Fruit fly (Drosophila melanogaster): ENCODE results near the gene CG42521.

Gene CG42521

DNA sequence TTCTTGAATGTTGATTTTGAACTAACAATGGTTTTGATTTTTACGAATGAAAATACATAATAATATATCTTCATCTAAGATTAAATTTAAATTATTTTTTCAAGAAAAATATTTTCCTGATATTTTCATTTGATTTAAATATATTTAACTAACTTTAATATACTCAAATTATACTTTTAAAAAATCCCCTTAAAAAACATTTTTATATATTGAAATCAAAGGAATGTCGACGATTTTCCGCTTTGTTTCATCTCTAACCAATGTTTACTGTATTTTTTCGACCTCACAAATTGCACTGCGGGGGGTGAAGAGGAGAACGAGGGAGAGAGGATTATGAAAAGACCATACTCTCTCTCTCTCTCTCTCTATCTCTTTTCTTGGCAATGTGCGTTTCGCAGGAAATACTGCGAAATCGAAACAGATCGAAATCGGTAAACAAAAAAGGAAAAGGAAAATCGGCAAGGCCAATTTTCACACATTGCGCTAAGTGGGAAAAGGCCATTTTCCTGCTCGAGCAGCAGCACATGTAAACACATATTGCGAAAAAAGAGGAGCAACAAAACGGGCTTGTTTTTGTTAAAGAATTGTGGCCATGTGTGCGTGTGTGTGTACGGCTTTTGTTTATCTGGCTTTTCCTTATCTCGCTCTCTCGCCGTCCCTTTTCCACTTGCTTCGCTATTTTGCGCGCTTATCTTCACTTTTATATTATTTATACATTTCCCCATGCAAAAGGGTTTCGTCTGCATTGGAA lies 36.8 kb upstream of the CG42521 start (continued):
- TF ChIP-seq Ada2b (GFP tag; IDR thresholded peaks at IDR 0.05) = no peak
- no peak for TF ChIP-seq Dad (GFP tag; optimal IDR thresholded peaks at IDR 0.05)
- no peak for TF ChIP-seq CG9437 (GFP tag; optimal IDR thresholded peaks at IDR 0.05)
- no peak for TF ChIP-seq CG11560 (tag; IDR thresholded peaks at IDR 0.05)
- peak in 1 of 2 experiments; percentile 4 for TF ChIP-seq bsh (GFP tag; optimal IDR thresholded peaks at IDR 0.05)
- no peak for TF ChIP-seq CG17568 (GFP tag; optimal IDR thresholded peaks at IDR 0.05)
- TF ChIP-seq Gug (GFP tag; IDR thresholded peaks at IDR 0.05) = no peak
- TF ChIP-seq CG6272 (GFP tag; IDR thresholded peaks at IDR 0.05) = no peak
- TF ChIP-seq vnd (GFP tag; IDR thresholded peaks at IDR 0.05; ENCODE audit: partially characterized antibody) = no peak
- no peak for TF ChIP-seq Asciz (GFP tag; optimal IDR thresholded peaks at IDR 0.05)
- no peak for TF ChIP-seq HLH4C (GFP tag; IDR thresholded peaks at IDR 0.05; ENCODE audit: partially characterized antibody)
- no peak for TF ChIP-seq CG10565 (GFP tag; optimal IDR thresholded peaks at IDR 0.05)
- no peak for TF ChIP-seq CG15073 (GFP tag; optimal IDR thresholded peaks at IDR 0.05)
- no peak for TF ChIP-seq peb (GFP tag; IDR thresholded peaks at IDR 0.05)
- TF ChIP-seq CG1024 (GFP tag; IDR thresholded peaks at IDR 0.05) = no peak
- no peak for TF ChIP-seq tna (GFP tag; IDR thresholded peaks at IDR 0.05; ENCODE audit: partially characterized antibody)
- TF ChIP-seq ttk (GFP tag; IDR thresholded peaks at IDR 0.05) = no peak
- TF ChIP-seq cad (GFP tag; optimal IDR thresholded peaks at IDR 0.05) = no peak
- no peak for TF ChIP-seq Nf-YA (GFP tag; IDR thresholded peaks at IDR 0.05)
- TF ChIP-seq HLH54F (GFP tag; optimal IDR thresholded peaks at IDR 0.05) = no peak
- TF ChIP-seq H2.0 (GFP tag; IDR thresholded peaks at IDR 0.05) = no peak
- no peak for TF ChIP-seq exex (tag; optimal IDR thresholded peaks at IDR 0.05)
- TF ChIP-seq sr (GFP tag; IDR thresholded peaks at IDR 0.05) = no peak
- no peak for TF ChIP-seq prd (optimal IDR thresholded peaks at IDR 0.05)
- 0 out of 3 replicates have a peak, but pooled peaks have one; percentile 21 for TF ChIP-seq prd (GFP tag; IDR thresholded peaks at IDR 0.05)
- TF ChIP-seq CG17829 (tag; optimal IDR thresholded peaks at IDR 0.05) = peak; percentile 10
- no peak for TF ChIP-seq pan (optimal IDR thresholded peaks at IDR 0.05)
- peak in 1 of 2 experiments; percentile 5 for TF ChIP-seq pan (GFP tag; optimal IDR thresholded peaks at IDR 0.05 in 1 of 2, IDR thresholded peaks at IDR 0.05 in 1 of 2)
- peak; percentile 23 for TF ChIP-seq CG18599 (GFP tag; optimal IDR thresholded peaks at IDR 0.05)
- TF ChIP-seq Lpt (GFP tag; optimal IDR thresholded peaks at IDR 0.05) = no peak
- TF ChIP-seq maf-S (GFP tag; optimal IDR thresholded peaks at IDR 0.05) = no peak
- TF ChIP-seq CG6689 (GFP tag; IDR thresholded peaks at IDR 0.05) = no peak
- TF ChIP-seq CG2875 (GFP tag; optimal IDR thresholded peaks at IDR 0.05) = no peak
- TF ChIP-seq gcm (GFP tag; optimal IDR thresholded peaks at IDR 0.05) = no peak
- TF ChIP-seq PHDP (tag; optimal IDR thresholded peaks at IDR 0.05) = peak; percentile 1
- no peak for TF ChIP-seq CG10959 (GFP tag; IDR thresholded peaks at IDR 0.05)
- TF ChIP-seq CG8290 (GFP tag; optimal IDR thresholded peaks at IDR 0.05) = no peak
- TF ChIP-seq CG8290 (tag; optimal IDR thresholded peaks at IDR 0.05) = peak in 1 of 2 experiments; percentile 4
- TF ChIP-seq unpg (GFP tag; optimal IDR thresholded peaks at IDR 0.05) = no peak
- no peak for TF ChIP-seq HHEX (GFP tag; optimal IDR thresholded peaks at IDR 0.05)
- no peak for TF ChIP-seq CG7786 (GFP tag; optimal IDR thresholded peaks at IDR 0.05)
- TF ChIP-seq CG7987 (GFP tag; optimal IDR thresholded peaks at IDR 0.05) = no peak
- no peak for TF ChIP-seq Ets97D (GFP tag; optimal IDR thresholded peaks at IDR 0.05)
- no peak for TF ChIP-seq fu2 (GFP tag; optimal IDR thresholded peaks at IDR 0.05)
- no peak for TF ChIP-seq CG17802 (tag; optimal IDR thresholded peaks at IDR 0.05)
- TF ChIP-seq ato (GFP tag; IDR thresholded peaks at IDR 0.05; ENCODE audit: partially characterized antibody) = no peak
- no peak for TF ChIP-seq usp (GFP tag; optimal IDR thresholded peaks at IDR 0.05)
- no peak for TF ChIP-seq bcd (GFP tag; optimal IDR thresholded peaks at IDR 0.05)
- no peak for TF ChIP-seq Jarid2 (GFP tag; optimal IDR thresholded peaks at IDR 0.05)
- no peak for TF ChIP-seq pb (GFP tag; optimal IDR thresholded peaks at IDR 0.05)
- no peak for TF ChIP-seq CG12236 (GFP tag; optimal IDR thresholded peaks at IDR 0.05)
